Worm (Caenorhabditis elegans) whole organism, young adult: ENCODE measurements around the gene T20G5.8.

Experiments used
- B0035.1 ChIP-seq: sonication (generic microtip); optimal IDR thresholded peaks from 2 replicates; lab custom pipeline; 2016; ENCODE audit warnings: missing genetic modification characterization, mild to moderate bottlenecking, missing compliant biosample characterization, missing genotype, missing genetic modification reagents
- C17E4.6 ChIP-seq: fragments of 200-800 bp; sonication (Bioruptor generic); IDR thresholded peaks from 2 replicates; pipeline ENCODE4 v1.3.6; 2022; ENCODE audit warnings: missing genetic modification reagents, missing genetic modification characterization, missing compliant biosample characterization
- D2030.7 ChIP-seq: fragments of 200-800 bp; sonication (Bioruptor generic); IDR thresholded peaks from 2 replicates; pipeline ENCODE4 v1.3.6; 2022; ENCODE audit warnings: missing genetic modification reagents, missing genetic modification characterization, missing compliant biosample characterization
- F10E7.11 ChIP-seq: sonication (generic microtip); optimal IDR thresholded peaks from 2 replicates; lab custom pipeline; 2017; ENCODE audit warnings: mild to moderate bottlenecking, missing genetic modification characterization, moderate library complexity, missing compliant biosample characterization
- F22D6.2 ChIP-seq: sonication (generic microtip); optimal IDR thresholded peaks from 2 replicates; lab custom pipeline; 2016; ENCODE audit warnings: mild to moderate bottlenecking, missing genetic modification characterization, missing compliant biosample characterization
- F23B12.7 ChIP-seq: sonication (generic microtip); optimal IDR thresholded peaks from 2 replicates; lab custom pipeline; 2017; ENCODE audit warnings: missing genetic modification characterization, mild to moderate bottlenecking, missing compliant biosample characterization, antibody characterized with exemption, moderate library complexity; ENCODE audit not compliant: insufficient read depth
- F49E8.2 ChIP-seq: sonication (generic microtip); optimal IDR thresholded peaks from 3 replicates; lab custom pipeline; 2017; ENCODE audit warnings: missing genetic modification characterization, mild to moderate bottlenecking, missing compliant biosample characterization, antibody characterized with exemption, moderate library complexity; ENCODE audit not compliant: insufficient read depth
- K11D2.4 ChIP-seq: fragments of 200-800 bp; sonication (Bioruptor generic); IDR thresholded peaks from 2 replicates; pipeline ENCODE4 v1.3.6; 2022; ENCODE audit warnings: missing genetic modification reagents, missing genetic modification characterization, missing compliant biosample characterization
- Y79H2A.3 ChIP-seq: fragments of 200-800 bp; sonication (Bioruptor generic); conservative IDR thresholded peaks from 2 replicates; pipeline ENCODE4 v1.3.6; 2022; ENCODE audit warnings: missing genetic modification reagents, missing genetic modification characterization, missing compliant biosample characterization
- ZK185.1 ChIP-seq: sonication (generic microtip); optimal IDR thresholded peaks from 2 replicates; lab custom pipeline; 2016; ENCODE audit warnings: mild to moderate bottlenecking, missing genetic modification characterization, missing compliant biosample characterization; ENCODE audit not compliant: poor library complexity, severe bottlenecking
- akir-1 ChIP-seq: fragments of 200-800 bp; sonication (Bioruptor generic); optimal IDR thresholded peaks from 2 replicates; lab custom pipeline; 2018; ENCODE audit warnings: mild to moderate bottlenecking, missing genetic modification characterization, moderate library complexity, missing compliant biosample characterization
- atf-7 ChIP-seq: sonication (generic microtip); optimal IDR thresholded peaks from 2 replicates; lab custom pipeline; 2017; ENCODE audit warnings: mild to moderate bottlenecking, missing genetic modification characterization, missing compliant biosample characterization
- athp-1 ChIP-seq: sonication (generic microtip); optimal IDR thresholded peaks from 2 replicates; lab custom pipeline; 2017; ENCODE audit warnings: mild to moderate bottlenecking, missing genetic modification characterization, missing compliant biosample characterization
- attf-5 ChIP-seq: fragments of 200-800 bp; sonication (Bioruptor generic); optimal IDR thresholded peaks from 2 replicates; lab custom pipeline; 2018; ENCODE audit warnings: mild to moderate bottlenecking, missing genetic modification characterization, missing compliant biosample characterization
- cebp-1 ChIP-seq, 2 experiments: fragments of 200-800 bp in 1 of 2; sonication (Bioruptor generic) in 1 of 2; sonication (generic microtip) in 1 of 2; IDR thresholded peaks in 1 of 2; optimal IDR thresholded peaks in 1 of 2; 2 replicates each; pipeline versions ENCODE4 v1.3.6 to Lab custom; 2017 to 2022; ENCODE audit warnings: missing compliant biosample characterization in 2 of 2, missing genetic modification characterization in 2 of 2, mild to moderate bottlenecking in 1 of 2, missing genetic modification reagents in 1 of 2, moderate library complexity in 1 of 2
- ceh-79 ChIP-seq: sonication (generic microtip); optimal IDR thresholded peaks from 2 replicates; lab custom pipeline; 2017; ENCODE audit warnings: mild to moderate bottlenecking, missing genetic modification characterization, missing compliant biosample characterization
- chd-7 ChIP-seq: sonication (generic microtip); optimal IDR thresholded peaks from 2 replicates; lab custom pipeline; 2016; ENCODE audit warnings: mild to moderate bottlenecking, missing genetic modification characterization, moderate library complexity, missing compliant biosample characterization
- die-1 ChIP-seq: sonication (generic microtip); optimal IDR thresholded peaks from 2 replicates; lab custom pipeline; 2016; ENCODE audit warnings: missing genotype, mild to moderate bottlenecking, missing genetic modification characterization, missing compliant biosample characterization
- dox-1 ChIP-seq: fragments of 200-800 bp; sonication (Bioruptor generic); IDR thresholded peaks from 2 replicates; pipeline ENCODE4 v1.3.6; 2022; ENCODE audit warnings: missing genetic modification reagents, missing genetic modification characterization, missing compliant biosample characterization
- egrh-3 ChIP-seq: fragments of 200-800 bp; sonication (Bioruptor generic); IDR thresholded peaks from 2 replicates; pipeline ENCODE4 v1.3.6; 2022; ENCODE audit warnings: missing genetic modification reagents, missing genetic modification characterization, missing compliant biosample characterization
- gei-17 ChIP-seq: fragments of 200-800 bp; sonication (Bioruptor generic); optimal IDR thresholded peaks from 2 replicates; lab custom pipeline; 2018; ENCODE audit warnings: mild to moderate bottlenecking, missing genetic modification characterization, missing compliant biosample characterization
- him-1 ChIP-seq: sonication (generic microtip); optimal IDR thresholded peaks from 2 replicates; lab custom pipeline; 2016; ENCODE audit warnings: missing genotype, missing genetic modification reagents, missing genetic modification characterization, missing compliant biosample characterization
- hmg-1.2 ChIP-seq: fragments of 200-800 bp; sonication (Bioruptor generic); IDR thresholded peaks from 2 replicates; pipeline ENCODE4 v1.3.6; 2022; ENCODE audit warnings: missing genetic modification reagents, missing genetic modification characterization, missing compliant biosample characterization
- hmg-20 ChIP-seq: fragments of 200-800 bp; sonication (Bioruptor generic); IDR thresholded peaks from 2 replicates; pipeline ENCODE4 v1.3.6; 2022; ENCODE audit warnings: missing genetic modification reagents, missing genetic modification characterization, missing compliant biosample characterization
- let-607 ChIP-seq, 2 experiments: fragments of 200-800 bp in 1 of 2; sonication (Bioruptor generic) in 1 of 2; sonication (generic microtip) in 1 of 2; optimal IDR thresholded peaks; 2 replicates each; lab custom pipeline; 2016 to 2018; ENCODE audit warnings: mild to moderate bottlenecking in 2 of 2, missing compliant biosample characterization in 2 of 2, missing genetic modification characterization in 2 of 2, moderate library complexity in 2 of 2, missing genotype in 1 of 2
- lin-35 ChIP-seq, 3 experiments: fragments of 150-350 bp in 2 of 3; sonication (generic microtip) in 1 of 3; optimal IDR thresholded peaks; 2 replicates each; lab custom pipeline; 2014 to 2018; ENCODE audit warnings: missing biosample characterization in 3 of 3, missing genetic modification characterization in 3 of 3, missing genetic modification reagents in 3 of 3
- lin-40 ChIP-seq: sonication (generic microtip); optimal IDR thresholded peaks from 2 replicates; lab custom pipeline; 2016; ENCODE audit warnings: missing genetic modification characterization, mild to moderate bottlenecking, missing compliant biosample characterization, missing genotype, missing genetic modification reagents
- lin-54 ChIP-seq: fragments of 200-800 bp; sonication (Bioruptor generic); optimal IDR thresholded peaks from 2 replicates; lab custom pipeline; 2018; ENCODE audit warnings: mild to moderate bottlenecking, missing genetic modification characterization, missing compliant biosample characterization
- lsl-1 ChIP-seq: fragments of 200-800 bp; sonication (Bioruptor generic); optimal IDR thresholded peaks from 2 replicates; lab custom pipeline; 2018; ENCODE audit warnings: mild to moderate bottlenecking, missing genetic modification characterization, moderate library complexity, missing compliant biosample characterization
- madf-10 ChIP-seq: sonication (generic microtip); optimal IDR thresholded peaks from 2 replicates; lab custom pipeline; 2016; ENCODE audit warnings: mild to moderate bottlenecking, missing genetic modification characterization, missing compliant biosample characterization
- mes-4 ChIP-seq: sonication (generic microtip); optimal IDR thresholded peaks from 2 replicates; lab custom pipeline; 2016; ENCODE audit warnings: missing genotype, missing genetic modification characterization, missing compliant biosample characterization
- nfya-2 ChIP-seq: fragments of 200-800 bp; sonication (Bioruptor generic); IDR thresholded peaks from 2 replicates; pipeline ENCODE4 v1.3.6; 2022; ENCODE audit warnings: missing genetic modification reagents, missing genetic modification characterization, missing compliant biosample characterization
- nhr-80 ChIP-seq: sonication (generic microtip); optimal IDR thresholded peaks from 2 replicates; lab custom pipeline; 2016; ENCODE audit warnings: missing genetic modification characterization, missing compliant biosample characterization
- nhr-90 ChIP-seq: sonication (generic microtip); optimal IDR thresholded peaks from 2 replicates; lab custom pipeline; 2016; ENCODE audit warnings: missing genotype, mild to moderate bottlenecking, missing genetic modification characterization, missing compliant biosample characterization
- pbrm-1 ChIP-seq: fragments of 200-800 bp; sonication (Bioruptor generic); IDR thresholded peaks from 2 replicates; pipeline ENCODE4 v1.3.6; 2022; ENCODE audit warnings: missing genetic modification reagents, missing genetic modification characterization, missing compliant biosample characterization
- repo-1 ChIP-seq: sonication (generic microtip); optimal IDR thresholded peaks from 2 replicates; lab custom pipeline; 2017; ENCODE audit warnings: mild to moderate bottlenecking, missing genetic modification characterization, missing compliant biosample characterization
- snpc-3.4 ChIP-seq: sonication (generic microtip); optimal IDR thresholded peaks from 2 replicates; lab custom pipeline; 2017; ENCODE audit warnings: missing genetic modification characterization, mild to moderate bottlenecking, missing compliant biosample characterization, antibody characterized with exemption, moderate library complexity, missing genotype, missing genetic modification reagents
- snpc-4 ChIP-seq, 5 experiments: fragments of 150-350 bp in 1 of 5; sonication (generic microtip) in 4 of 5; optimal IDR thresholded peaks; 2 replicates each; lab custom pipeline; 2014 to 2018; ENCODE audit warnings: missing genetic modification characterization in 5 of 5, missing biosample characterization in 3 of 5, antibody characterized with exemption in 2 of 5, mild to moderate bottlenecking in 2 of 5, missing compliant biosample characterization in 2 of 5, missing genotype in 2 of 5, moderate library complexity in 2 of 5, missing genetic modification reagents in 1 of 5
- somi-1 ChIP-seq: fragments of 200-800 bp; sonication (Bioruptor generic); optimal IDR thresholded peaks from 2 replicates; lab custom pipeline; 2018; ENCODE audit warnings: mild to moderate bottlenecking, missing genetic modification characterization, missing compliant biosample characterization
- tbp1 ChIP-seq: fragments of 200-800 bp; sonication (Bioruptor generic); optimal IDR thresholded peaks from 2 replicates; lab custom pipeline; 2018; ENCODE audit warnings: mild to moderate bottlenecking, missing genetic modification characterization, missing compliant biosample characterization
- tlf-1 ChIP-seq: fragments of 200-800 bp; sonication (Bioruptor generic); optimal IDR thresholded peaks from 2 replicates; lab custom pipeline; 2018; ENCODE audit warnings: mild to moderate bottlenecking, missing genetic modification characterization, missing compliant biosample characterization
- unc-62 ChIP-seq: fragments of 150-350 bp; optimal IDR thresholded peaks from 2 replicates; lab custom pipeline; 2014; ENCODE audit warnings: missing biosample characterization, missing genetic modification reagents, missing genetic modification characterization
- ztf-22 ChIP-seq: fragments of 200-800 bp; sonication (Bioruptor generic); optimal IDR thresholded peaks from 2 replicates; lab custom pipeline; 2018; ENCODE audit warnings: mild to moderate bottlenecking, missing genetic modification characterization, moderate library complexity, missing compliant biosample characterization

Gene T20G5.8

DNA sequence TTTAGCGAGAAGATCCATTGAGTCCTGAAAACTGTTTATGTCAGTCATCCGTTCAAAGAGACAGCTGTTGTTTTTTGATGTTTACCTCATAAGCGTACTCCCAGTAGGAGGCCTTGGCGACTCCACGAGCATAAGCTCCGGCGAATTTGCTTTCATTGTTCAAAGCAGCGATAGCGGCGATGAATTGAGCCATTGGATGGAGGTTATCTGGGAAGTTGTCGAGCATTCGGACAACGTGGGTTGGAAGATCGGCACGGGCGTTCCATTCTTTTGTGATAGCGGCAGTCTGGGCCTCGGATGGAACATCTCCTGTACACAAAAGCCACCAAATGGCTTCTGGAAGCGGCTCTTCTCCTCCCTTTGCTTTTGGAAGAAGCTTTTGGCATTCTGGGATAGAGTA is 16.7 kb downstream of the T20G5.8 start (continued):
- TF ChIP-seq Y79H2A.3 (GFP tag; lab: Robert Waterston, UW) (no peak), chd-7 (tag; lab: Kevin White, UChicago) (no peak), akir-1 (GFP tag; lab: Kevin White, UChicago) (no peak), madf-10 (tag; lab: Kevin White, UChicago) (no peak), mes-4 (tag; lab: Kevin White, UChicago) (no peak), hmg-1.2 (GFP tag; lab: Robert Waterston, UW) (no peak), pbrm-1 (GFP tag; lab: Robert Waterston, UW) (no peak)

DNA sequence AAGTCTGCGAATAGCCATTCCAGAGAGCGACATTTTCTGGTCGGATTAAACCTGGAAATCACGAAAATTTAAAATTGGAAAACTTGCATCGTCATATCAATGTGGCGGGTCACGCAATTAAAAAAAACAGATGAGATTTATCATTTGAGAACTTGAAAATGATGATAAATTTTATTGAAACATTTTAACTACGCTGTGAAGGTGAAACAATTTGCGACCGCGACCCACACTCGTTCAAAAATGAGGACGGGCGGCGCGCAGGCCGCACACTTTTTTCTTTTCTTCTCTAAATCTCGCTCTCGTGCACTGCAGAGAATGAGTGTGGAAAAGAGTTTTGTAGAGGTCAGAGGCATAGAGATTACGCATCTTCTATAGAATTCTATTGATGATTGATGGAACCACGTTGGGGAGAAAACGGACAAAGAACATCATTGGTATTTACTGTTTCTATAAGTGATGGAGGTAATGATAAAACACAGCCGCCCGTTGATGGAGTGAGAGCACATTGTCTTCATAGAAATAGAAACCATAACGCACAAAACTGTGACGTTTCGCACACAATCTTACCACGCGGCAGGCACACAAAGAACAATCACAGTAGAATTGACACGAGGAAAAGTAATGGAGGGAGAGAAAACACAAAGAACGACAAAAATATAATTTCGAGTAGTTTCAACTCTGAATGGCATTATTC is 17.6 kb downstream of the T20G5.8 start, which contains the start of gene cts-1:
Gene cts-1 (minus strand): TSS at position 51 of the 694 bp plus-strand sequence.
- TF ChIP-seq let-607 (tag; optimal IDR thresholded peaks at IDR 0.05; lab: Kevin White, UChicago) = peak; percentile 63 to 91
- no peak for TF ChIP-seq K11D2.4 (GFP tag; lab: Robert Waterston, UW)
- TF ChIP-seq cebp-1 (GFP tag; IDR thresholded peaks at IDR 0.05; lab: Robert Waterston, UW) = no peak
- TF ChIP-seq cebp-1 (tag; optimal IDR thresholded peaks at IDR 0.05; lab: Kevin White, UChicago) = peak; percentile 73
- TF ChIP-seq ZK185.1 (tag; lab: Kevin White, UChicago) = peak; percentile 63
- peak; percentile 52 for TF ChIP-seq ztf-22
- TF ChIP-seq hmg-20 (GFP tag; lab: Robert Waterston, UW) = no peak
- no peak for TF ChIP-seq D2030.7
- TF ChIP-seq snpc-4 (GFP tag; optimal IDR thresholded peaks at IDR 0.05; lab: Kevin White, UChicago) = peak; percentile 60
- peak in 3 of 4 experiments; percentile 57 to 62 (median 61) for TF ChIP-seq snpc-4 (tag; optimal IDR thresholded peaks at IDR 0.05; lab: Kevin White, UChicago)
- TF ChIP-seq madf-10 (tag; lab: Kevin White, UChicago) = peak; percentile 61
- peak; percentile 23 for TF ChIP-seq F49E8.2 (tag; lab: Kevin White, UChicago)
- peak; percentile 32 for TF ChIP-seq F10E7.11 (tag; lab: Kevin White, UChicago)
- no peak for TF ChIP-seq somi-1
- peak; percentile 59 for TF ChIP-seq tbp1
- no peak for TF ChIP-seq hmg-1.2 (GFP tag; lab: Robert Waterston, UW)
- TF ChIP-seq lsl-1 (GFP tag; lab: Kevin White, UChicago) = peak; percentile 39
- peak; percentile 6 for TF ChIP-seq repo-1 (tag; lab: Kevin White, UChicago)
- peak; percentile 57 for TF ChIP-seq F23B12.7 (tag; lab: Kevin White, UChicago)
- peak; percentile 7 for TF ChIP-seq snpc-3.4 (tag; lab: Kevin White, UChicago)
- TF ChIP-seq F22D6.2 (tag; lab: Kevin White, UChicago) = peak; percentile 75
- peak; percentile 49 for TF ChIP-seq B0035.1
- peak; percentile 53 for TF ChIP-seq athp-1 (tag; lab: Kevin White, UChicago)
- TF ChIP-seq nhr-80 = peak; percentile 95
- peak; percentile 63 for TF ChIP-seq nhr-90 (tag; lab: Kevin White, UChicago)
- peak; percentile 55 for TF ChIP-seq unc-62 (GFP tag; lab: Kevin White, UChicago)
- no peak for TF ChIP-seq egrh-3 (GFP tag; lab: Robert Waterston, UW)
- no peak for TF ChIP-seq nfya-2
- TF ChIP-seq ceh-79 (tag; lab: Kevin White, UChicago) = peak; percentile 19
- no peak for TF ChIP-seq C17E4.6 (GFP tag; lab: Robert Waterston, UW)
- peak; percentile 36 for TF ChIP-seq die-1
- TF ChIP-seq tlf-1 (GFP tag; lab: Kevin White, UChicago) = peak; percentile 71
- no peak for TF ChIP-seq gei-17 (GFP tag; lab: Kevin White, UChicago)
- no peak for TF ChIP-seq lin-35 (GFP tag; optimal IDR thresholded peaks at IDR 0.05; lab: Kevin White, UChicago)
- TF ChIP-seq attf-5 = peak; percentile 92
- peak; percentile 37 for TF ChIP-seq chd-7 (tag; lab: Kevin White, UChicago)
- TF ChIP-seq him-1 (tag; lab: Kevin White, UChicago) = no peak
- peak; percentile 73 for TF ChIP-seq lin-40
- TF ChIP-seq lin-54 (GFP tag; lab: Kevin White, UChicago) = peak; percentile 57
- no peak for TF ChIP-seq dox-1
- TF ChIP-seq atf-7 (tag; lab: Kevin White, UChicago) = peak; percentile 80
